Worm (Caenorhabditis elegans): ENCODE data around the gene daf-14.

Gene daf-14

DNA sequence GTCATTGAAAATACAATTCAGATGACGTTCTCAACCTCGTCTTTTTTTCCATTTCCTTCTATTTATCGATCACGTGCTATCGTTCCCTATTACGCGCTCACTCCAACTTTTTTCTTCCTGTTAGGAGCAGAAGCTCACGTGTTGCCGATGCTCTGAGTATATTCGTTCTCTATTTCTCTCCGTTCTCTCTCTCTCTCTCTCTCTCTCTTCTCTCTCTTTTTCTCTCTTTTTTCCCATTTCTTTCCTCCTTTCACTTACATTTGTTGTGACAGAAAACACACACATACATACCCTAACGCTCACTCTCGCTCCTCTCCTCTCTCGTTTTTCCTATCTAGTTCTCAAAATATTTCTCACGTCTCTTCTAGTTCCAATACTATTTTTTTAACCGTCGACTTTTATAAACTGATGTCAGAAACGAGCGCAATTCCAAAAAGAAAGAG is 1.9 kb downstream of the daf-14 start (continued):
- TF ChIP-seq athp-1 (tag; optimal IDR thresholded peaks at IDR 0.05), result no peak
- no peak for TF ChIP-seq ets-4 (GFP tag; optimal IDR thresholded peaks at IDR 0.05)
- TF ChIP-seq lin-26 (GFP tag; IDR thresholded peaks at IDR 0.05), result no peak; the same call in 1 of the 2 replicates
- no peak for TF ChIP-seq madf-8 (GFP tag; conservative IDR thresholded peaks at IDR 0.05)
- no peak for TF ChIP-seq lag-1 (GFP tag; IDR thresholded peaks at IDR 0.05)
- no peak for TF ChIP-seq D2030.7 (GFP tag; IDR thresholded peaks at IDR 0.05)
- peak; percentile 33; the same call in 1 of the 2 replicates for TF ChIP-seq let-526 (GFP tag; IDR thresholded peaks at IDR 0.05)
- no peak for TF ChIP-seq F52B5.7 (tag; optimal IDR thresholded peaks at IDR 0.05)
- 0 out of 2 replicates have a peak, but pooled peaks have one; percentile 33 for TF ChIP-seq attf-3 (GFP tag; conservative IDR thresholded peaks at IDR 0.05)
- peak; percentile 88 for TF ChIP-seq K11D2.4 (GFP tag; IDR thresholded peaks at IDR 0.05)
- TF ChIP-seq F57C9.4 (tag; optimal IDR thresholded peaks at IDR 0.05), result no peak
- TF ChIP-seq ztf-26 (tag; optimal IDR thresholded peaks at IDR 0.05), result peak; percentile 43
- TF ChIP-seq nhr-90 (tag; optimal IDR thresholded peaks at IDR 0.05), result peak; percentile 50
- no peak for TF ChIP-seq ztf-6 (GFP tag; IDR thresholded peaks at IDR 0.05)
- TF ChIP-seq nfyb-1 (GFP tag; IDR thresholded peaks at IDR 0.05), result peak; percentile 79
- TF ChIP-seq dox-1 (GFP tag; IDR thresholded peaks at IDR 0.05), result peak; percentile 83
- TF ChIP-seq atf-7 (tag; optimal IDR thresholded peaks at IDR 0.05), result peak; percentile 93
- TF ChIP-seq ceh-40 (GFP tag; IDR thresholded peaks at IDR 0.05), result no peak
- TF ChIP-seq efl-1 (GFP tag; optimal IDR thresholded peaks at IDR 0.05), result no peak
- no peak for TF ChIP-seq nhr-179 (tag; optimal IDR thresholded peaks at IDR 0.05)
- TF ChIP-seq Y67H2A.10 (GFP tag; conservative IDR thresholded peaks at IDR 0.05), result no peak
- TF ChIP-seq Y95B8A.8 (GFP tag; IDR thresholded peaks at IDR 0.05), result no peak
- peak; percentile 71 for TF ChIP-seq mcd-1 (GFP tag; IDR thresholded peaks at IDR 0.05)
- TF ChIP-seq ceh-58 (GFP tag; IDR thresholded peaks at IDR 0.05), result no peak
- peak; percentile 91 for TF ChIP-seq lin-40 (tag; optimal IDR thresholded peaks at IDR 0.05)
- TF ChIP-seq rec-8 (tag; optimal IDR thresholded peaks at IDR 0.05), result no peak
- peak; percentile 75 for TF ChIP-seq tlf-1 (GFP tag; optimal IDR thresholded peaks at IDR 0.05)
- peak; percentile 40 for TF ChIP-seq F23B12.7 (tag; optimal IDR thresholded peaks at IDR 0.05; ENCODE audit: insufficient read depth)
- TF ChIP-seq rcor-1 (GFP tag; IDR thresholded peaks at IDR 0.05), result 0 out of 2 replicates have a peak, but pooled peaks have one; percentile 43
- TF ChIP-seq nhr-120 (GFP tag; IDR thresholded peaks at IDR 0.05), result no peak
- TF ChIP-seq zfh-2 (GFP tag; conservative IDR thresholded peaks at IDR 0.05), result no peak
- TF ChIP-seq Y56A3A.18 (GFP tag; IDR thresholded peaks at IDR 0.05), result no peak
- TF ChIP-seq hsf-1 (GFP tag; IDR thresholded peaks at IDR 0.05), result no peak
- peak; percentile 19 for TF ChIP-seq mxl-1 (tag; optimal IDR thresholded peaks at IDR 0.05)
- TF ChIP-seq cebp-2 (GFP tag; IDR thresholded peaks at IDR 0.05), result no peak
- TF ChIP-seq cebp-1 (GFP tag; IDR thresholded peaks at IDR 0.05), result peak; percentile 50; the same call in 1 of the 2 replicates
- TF ChIP-seq cebp-1 (tag; optimal IDR thresholded peaks at IDR 0.05), result peak; percentile 89
- no peak for TF ChIP-seq snpc-1.3 (tag; optimal IDR thresholded peaks at IDR 0.05; ENCODE audit: insufficient read depth)
- TF ChIP-seq ztf-22 (GFP tag; optimal IDR thresholded peaks at IDR 0.05), result peak; percentile 61
- TF ChIP-seq nhr-80 (tag; optimal IDR thresholded peaks at IDR 0.05), result peak; percentile 95
- TF ChIP-seq lsl-1 (GFP tag; optimal IDR thresholded peaks at IDR 0.05), result no peak
- no peak for TF ChIP-seq T07F8.4 (tag; optimal IDR thresholded peaks at IDR 0.05)
- no peak for TF ChIP-seq him-1 (tag; optimal IDR thresholded peaks at IDR 0.05)
- TF ChIP-seq lin-54 (GFP tag; optimal IDR thresholded peaks at IDR 0.05), result peak; percentile 50
- no peak for TF ChIP-seq attf-6 (GFP tag; IDR thresholded peaks at IDR 0.05)
- peak; percentile 80 for TF ChIP-seq C06A6.2 (GFP tag; conservative IDR thresholded peaks at IDR 0.05)
- no peak for TF ChIP-seq C17E4.6 (GFP tag; IDR thresholded peaks at IDR 0.05)
- no peak for TF ChIP-seq xnd-1 (tag; optimal IDR thresholded peaks at IDR 0.05)
- TF ChIP-seq die-1 (tag; optimal IDR thresholded peaks at IDR 0.05), result peak; percentile 39

Data from whole organism, young adult.